Worm (Caenorhabditis elegans): Measurements from ENCODE around the gene pid-5.
"Not testable (repeated sequence)": the region's sequence is repeated elsewhere in the genome, so short reads cannot be mapped to it uniquely, and the experiment has no call there.

pid-5 gene

DNA sequence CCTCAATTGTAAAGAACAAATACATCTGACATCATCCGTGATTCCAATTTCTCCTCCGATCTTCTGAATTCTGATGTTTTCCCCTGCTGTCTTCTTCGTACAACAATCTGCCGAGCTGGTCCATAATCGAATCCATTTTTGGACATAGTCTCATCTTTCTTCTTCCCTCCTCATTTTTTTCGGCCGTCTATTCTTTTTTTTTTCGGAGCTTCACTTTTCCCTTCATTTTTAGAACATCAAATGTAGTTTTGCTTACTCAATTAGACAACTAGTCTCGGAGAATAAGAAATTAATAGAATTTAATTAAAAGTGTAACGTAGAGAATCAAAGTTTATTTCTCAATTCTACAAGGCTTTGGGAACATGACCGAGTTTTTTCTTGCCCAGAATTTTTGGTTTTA is 35.8 kb downstream of the pid-5 start:
- TF ChIP-seq aha-1 (tag): peak; percentile 20
- 0 out of 2 replicates have a peak, but pooled peaks have one; percentile 25 for TF ChIP-seq ctbp-1 (GFP tag; IDR thresholded peaks at IDR 0.05)
- TF ChIP-seq fkh-10 (GFP tag; optimal IDR thresholded peaks at IDR 0.05): peak; percentile 91
- peak; percentile 31 for TF ChIP-seq ces-1 (GFP tag; optimal IDR thresholded peaks at IDR 0.05)
- no peak for TF ChIP-seq madf-9 (GFP tag; conservative IDR thresholded peaks at IDR 0.05)

ce11 chrV:4215856-4216255 is 40.2 kb downstream of the pid-5 start, which contains the start of gene H43I07.4:
Gene H43I07.4 (plus strand): TSS chrV:4216156.
- TF ChIP-seq ceh-62 (tag; optimal IDR thresholded peaks at IDR 0.05); ceh-20 (GFP tag; IDR thresholded peaks at IDR 0.05); R02D3.7 (tag; optimal IDR thresholded peaks at IDR 0.05): not testable (repeated sequence)

- TF ChIP-seq ztf-11 (tag; optimal IDR thresholded peaks at IDR 0.05) (no peak), unc-62 (GFP tag; optimal IDR thresholded peaks at IDR 0.05 in 1 of 2) (peak in 1 of 2 experiments; percentile 90), unc-62 (tag; optimal IDR thresholded peaks at IDR 0.05) (no peak)
Measured at ce11 chrV:4216902-4217301, 41.2 kb downstream of the pid-5 start.

DNA sequence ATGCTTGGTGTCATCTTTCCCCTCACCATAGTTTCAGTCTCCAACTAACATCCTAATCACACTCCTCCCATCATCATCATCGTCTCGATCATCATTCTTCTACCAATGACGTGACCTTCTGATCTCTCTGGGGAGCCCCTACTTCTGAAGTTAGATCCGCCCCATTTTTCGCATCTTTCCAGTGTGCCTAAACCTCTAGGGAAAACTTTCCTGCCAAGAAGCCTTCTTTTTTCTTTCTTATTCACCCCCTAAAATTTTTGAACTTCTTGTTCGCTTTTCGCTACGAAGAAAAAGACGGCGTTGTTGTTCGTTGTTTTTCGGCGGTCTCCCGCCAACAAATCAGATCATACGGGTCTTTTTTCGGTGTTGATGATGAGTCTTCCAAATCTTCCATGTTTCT is 42.6 kb downstream of the pid-5 start:
- peak in 1 of 2 experiments; percentile 7 for TF ChIP-seq lsy-2 (tag; optimal IDR thresholded peaks at IDR 0.05)
- TF ChIP-seq nhr-237 (tag; optimal IDR thresholded peaks at IDR 0.05): no peak
- no peak for TF ChIP-seq pha-4 (GFP tag; IDR thresholded peaks at IDR 0.05)
- no peak for TF ChIP-seq pha-4 (tag; optimal IDR thresholded peaks at IDR 0.05)
- no peak for TF ChIP-seq arid-1 (GFP tag; conservative IDR thresholded peaks at IDR 0.05)
- TF ChIP-seq egl-43 (GFP tag; IDR thresholded peaks at IDR 0.05): no peak
- TF ChIP-seq zip-11 (GFP tag; IDR thresholded peaks at IDR 0.05): no peak
- no peak for TF ChIP-seq lin-15B (tag; optimal IDR thresholded peaks at IDR 0.05)
- TF ChIP-seq ctbp-1 (GFP tag; IDR thresholded peaks at IDR 0.05): no peak
- TF ChIP-seq nhr-10 (tag; optimal IDR thresholded peaks at IDR 0.05): no peak
- TF ChIP-seq duxl-1 (tag; optimal IDR thresholded peaks at IDR 0.05; ENCODE audit: poor library complexity): no peak
- TF ChIP-seq F26F4.8 (GFP tag; conservative IDR thresholded peaks at IDR 0.05): no peak
- no peak for TF ChIP-seq hmg-1.1 (GFP tag; IDR thresholded peaks at IDR 0.05)
- TF ChIP-seq F49E8.2 (tag; optimal IDR thresholded peaks at IDR 0.05; ENCODE audit: borderline replicate concordance): no peak
- no peak for TF ChIP-seq skn-1 (tag; optimal IDR thresholded peaks at IDR 0.05)
- no peak for TF ChIP-seq ceh-28 (tag; optimal IDR thresholded peaks at IDR 0.05)
- no peak for TF ChIP-seq cey-2 (tag; optimal IDR thresholded peaks at IDR 0.05; ENCODE audit: borderline replicate concordance, insufficient read depth)
- no peak for TF ChIP-seq snpc-4 (tag; optimal IDR thresholded peaks at IDR 0.05)
- TF ChIP-seq F37D6.2 (tag; optimal IDR thresholded peaks at IDR 0.05): no peak
- TF ChIP-seq ceh-20 (GFP tag; IDR thresholded peaks at IDR 0.05): 0 out of 2 replicates have a peak, but pooled peaks have one; percentile 22
- no peak for TF ChIP-seq madf-9 (GFP tag; conservative IDR thresholded peaks at IDR 0.05)
- TF ChIP-seq rbr-2 (tag; optimal IDR thresholded peaks at IDR 0.05): no peak
- TF ChIP-seq aha-1 (tag): peak; percentile 92
- no peak for TF ChIP-seq fkh-10 (GFP tag; optimal IDR thresholded peaks at IDR 0.05)
- TF ChIP-seq ceh-32 (tag; optimal IDR thresholded peaks at IDR 0.05; ENCODE audit: poor library complexity): no peak
- no peak for TF ChIP-seq daf-19 (GFP tag; conservative IDR thresholded peaks at IDR 0.05)
- TF ChIP-seq saeg-2 (GFP tag; IDR thresholded peaks at IDR 0.05): no peak
- no peak for TF ChIP-seq nhr-48 (tag; optimal IDR thresholded peaks at IDR 0.05)
- peak; percentile 38; the same call in 1 of the 2 replicates for TF ChIP-seq vab-7 (GFP tag; IDR thresholded peaks at IDR 0.05)
- TF ChIP-seq nhr-76 (tag; optimal IDR thresholded peaks at IDR 0.05): no peak

Data from whole organism, L4 larva.